Worm (Caenorhabditis elegans) whole organism, L2 larva: Measurements from ENCODE around the gene C13G5.2.

Experiments
- C34F6.9 ChIP-seq: fragments of 150-350 bp; optimal IDR thresholded peaks from 2 replicates; lab custom pipeline; 2014; ENCODE audit warnings: missing biosample characterization, missing genetic modification characterization
- F13H6.1 ChIP-seq: sonication (generic microtip); optimal IDR thresholded peaks from 2 replicates; lab custom pipeline; 2016; ENCODE audit warnings: missing genetic modification characterization, missing compliant biosample characterization
- R02D3.7 ChIP-seq: fragments of 150-350 bp; optimal IDR thresholded peaks from 2 replicates; lab custom pipeline; 2014; ENCODE audit warnings: missing biosample characterization, missing genetic modification characterization
- Y55F3AM.14 ChIP-seq: fragments of 200-800 bp; sonication (Bioruptor generic); optimal IDR thresholded peaks from 2 replicates; lab custom pipeline; 2018; ENCODE audit warnings: mild to moderate bottlenecking, missing genetic modification characterization, missing compliant biosample characterization
- ZK546.5 ChIP-seq: sonication (generic microtip); optimal IDR thresholded peaks from 2 replicates; lab custom pipeline; 2017; ENCODE audit warnings: missing biosample characterization, missing genetic modification characterization
- alr-1 ChIP-seq: fragments of 150-350 bp; optimal IDR thresholded peaks from 2 replicates; lab custom pipeline; 2014; ENCODE audit warnings: missing biosample characterization, missing genetic modification characterization
- aly-2 ChIP-seq: fragments of 150-350 bp; optimal IDR thresholded peaks from 2 replicates; lab custom pipeline; 2014; ENCODE audit warnings: missing biosample characterization, missing genetic modification characterization
- ama-1 ChIP-seq: fragments of 150-350 bp; optimal IDR thresholded peaks from 2 replicates; lab custom pipeline; 2018; ENCODE audit warnings: inconsistent platforms
- ceh-82 ChIP-seq: fragments of 150-350 bp; optimal IDR thresholded peaks from 2 replicates; lab custom pipeline; 2014; ENCODE audit warnings: missing biosample characterization, missing genetic modification characterization
- crh-2 ChIP-seq: sonication (generic microtip); optimal IDR thresholded peaks from 2 replicates; lab custom pipeline; 2017; ENCODE audit warnings: missing biosample characterization, missing genetic modification characterization
- dmd-4 ChIP-seq: sonication (generic microtip); optimal IDR thresholded peaks from 2 replicates; lab custom pipeline; 2017; ENCODE audit warnings: missing biosample characterization, missing genetic modification characterization
- egl-27 ChIP-seq: sonication (generic microtip); optimal IDR thresholded peaks from 3 replicates; lab custom pipeline; 2017; ENCODE audit warnings: missing biosample characterization, missing genetic modification reagents, missing genetic modification characterization
- elt-1 ChIP-seq: fragments of 150-350 bp; optimal IDR thresholded peaks from 2 replicates; lab custom pipeline; 2014; ENCODE audit warnings: missing biosample characterization, missing genetic modification characterization
- elt-3 ChIP-seq: sonication (generic microtip); optimal IDR thresholded peaks from 2 replicates; lab custom pipeline; 2017; ENCODE audit warnings: missing biosample characterization, missing genetic modification characterization
- fos-1 ChIP-seq: fragments of 150-350 bp; optimal IDR thresholded peaks from 2 replicates; lab custom pipeline; 2014; ENCODE audit warnings: missing biosample characterization, missing genetic modification characterization
- gmeb-1 ChIP-seq: fragments of 150-350 bp; optimal IDR thresholded peaks from 2 replicates; lab custom pipeline; 2014; ENCODE audit warnings: missing biosample characterization, missing genetic modification characterization
- lin-11 ChIP-seq: fragments of 150-350 bp; sonication (generic microtip); optimal IDR thresholded peaks from 2 replicates; lab custom pipeline; 2014; ENCODE audit warnings: missing biosample characterization, missing genetic modification characterization, inconsistent platforms, mixed read lengths
- lin-13 ChIP-seq: fragments of 150-350 bp; optimal IDR thresholded peaks from 2 replicates; lab custom pipeline; 2014; ENCODE audit warnings: missing biosample characterization, missing genetic modification reagents, missing genetic modification characterization
- lsy-2 ChIP-seq, 2 experiments: fragments of 150-350 bp in 1 of 2; sonication (generic microtip) in 1 of 2; optimal IDR thresholded peaks; 2 replicates each; lab custom pipeline; 2014 to 2017; ENCODE audit warnings: missing biosample characterization in 2 of 2, missing genetic modification characterization in 2 of 2
- mbf-1 ChIP-seq: sonication (generic microtip); optimal IDR thresholded peaks from 2 replicates; lab custom pipeline; 2017; ENCODE audit warnings: missing biosample characterization, missing genetic modification characterization
- nhr-11 ChIP-seq: fragments of 150-350 bp; optimal IDR thresholded peaks from 2 replicates; lab custom pipeline; 2014; ENCODE audit warnings: missing biosample characterization, missing genetic modification characterization
- nhr-129 ChIP-seq: fragments of 150-350 bp; optimal IDR thresholded peaks from 2 replicates; lab custom pipeline; 2014; ENCODE audit warnings: missing biosample characterization, missing genetic modification characterization
- nhr-21 ChIP-seq: fragments of 150-350 bp; optimal IDR thresholded peaks from 2 replicates; lab custom pipeline; 2014; ENCODE audit warnings: missing biosample characterization, missing genetic modification characterization
- nhr-23 ChIP-seq: fragments of 150-350 bp; optimal IDR thresholded peaks from 2 replicates; lab custom pipeline; 2014; ENCODE audit warnings: missing biosample characterization, missing genetic modification reagents, missing genetic modification characterization
- nhr-237 ChIP-seq: fragments of 150-350 bp; optimal IDR thresholded peaks from 2 replicates; lab custom pipeline; 2014; ENCODE audit warnings: missing biosample characterization, missing genetic modification characterization
- nhr-25 ChIP-seq: fragments of 150-350 bp; sonication (generic microtip); optimal IDR thresholded peaks from 3 replicates; lab custom pipeline; 2014; ENCODE audit warnings: missing biosample characterization, missing genetic modification characterization
- nhr-6 ChIP-seq: fragments of 150-350 bp; optimal IDR thresholded peaks from 2 replicates; lab custom pipeline; 2014; ENCODE audit warnings: missing biosample characterization, missing genetic modification characterization
- nhr-77 ChIP-seq: fragments of 150-350 bp; optimal IDR thresholded peaks from 2 replicates; lab custom pipeline; 2014; ENCODE audit warnings: missing biosample characterization, missing genetic modification characterization
- peb-1 ChIP-seq: fragments of 150-350 bp; optimal IDR thresholded peaks from 2 replicates; lab custom pipeline; 2014; ENCODE audit warnings: missing biosample characterization, missing genetic modification characterization
- sem-4 ChIP-seq: fragments of 150-350 bp; optimal IDR thresholded peaks from 2 replicates; lab custom pipeline; 2014; ENCODE audit warnings: missing biosample characterization, missing genetic modification reagents, missing genetic modification characterization
- skn-1 ChIP-seq: sonication (generic microtip); optimal IDR thresholded peaks from 2 replicates; lab custom pipeline; 2017; ENCODE audit warnings: missing biosample characterization, missing genetic modification characterization
- sma-3 ChIP-seq: sonication (generic microtip); optimal IDR thresholded peaks from 2 replicates; lab custom pipeline; 2016; ENCODE audit warnings: missing genetic modification reagents, missing genetic modification characterization, missing compliant biosample characterization
- sma-9 ChIP-seq, 2 experiments: fragments of 150-350 bp in 1 of 2; sonication (generic microtip) in 1 of 2; optimal IDR thresholded peaks; 2 replicates each; lab custom pipeline; 2014 to 2016; ENCODE audit warnings: missing genetic modification characterization in 2 of 2, mild to moderate bottlenecking in 1 of 2, missing biosample characterization in 1 of 2, missing compliant biosample characterization in 1 of 2, missing genetic modification reagents in 1 of 2, moderate library complexity in 1 of 2
- snpc-4 ChIP-seq: fragments of 150-350 bp; optimal IDR thresholded peaks from 2 replicates; lab custom pipeline; 2014; ENCODE audit warnings: missing biosample characterization, missing genetic modification characterization
- unc-39 ChIP-seq: fragments of 150-350 bp; optimal IDR thresholded peaks from 2 replicates; lab custom pipeline; 2014; ENCODE audit warnings: missing biosample characterization, missing genetic modification characterization
- unc-55 ChIP-seq: fragments of 150-350 bp; sonication (generic microtip); optimal IDR thresholded peaks from 3 replicates; lab custom pipeline; 2014; ENCODE audit warnings: missing biosample characterization, missing genetic modification reagents, missing genetic modification characterization
- unc-62 ChIP-seq: fragments of 150-350 bp; optimal IDR thresholded peaks from 2 replicates; lab custom pipeline; 2014; ENCODE audit warnings: missing biosample characterization, missing genetic modification reagents, missing genetic modification characterization
- zag-1 ChIP-seq: fragments of 150-350 bp; optimal IDR thresholded peaks from 2 replicates; lab custom pipeline; 2014; ENCODE audit warnings: missing biosample characterization, missing genetic modification characterization
- ztf-11 ChIP-seq: sonication (generic microtip); optimal IDR thresholded peaks from 2 replicates; lab custom pipeline; 2017; ENCODE audit warnings: missing biosample characterization, missing genetic modification characterization
- ztf-4 ChIP-seq: fragments of 150-350 bp; optimal IDR thresholded peaks from 2 replicates; lab custom pipeline; 2014; ENCODE audit warnings: missing biosample characterization, missing genetic modification characterization

Gene C13G5.2

DNA sequence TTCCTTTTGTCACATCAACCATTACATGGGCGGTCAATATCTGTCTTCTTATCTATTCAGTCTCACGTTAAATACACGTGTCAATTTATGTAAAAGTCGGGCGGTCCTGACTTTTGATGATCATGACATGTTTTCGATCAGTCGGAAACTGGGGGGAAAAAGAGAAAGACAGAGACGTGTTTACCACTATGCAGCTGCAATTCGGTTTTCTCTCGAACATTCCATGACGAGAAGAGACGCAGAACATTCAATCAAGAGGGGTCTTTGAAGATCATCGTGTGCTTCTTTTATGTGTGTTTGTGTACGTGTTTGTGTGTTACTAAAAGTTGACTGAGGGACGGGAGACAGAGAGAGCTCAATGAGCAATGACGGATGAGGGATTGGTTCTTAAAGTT lies 40.1 kb upstream of the C13G5.2 start (continued):
- TF ChIP-seq unc-39 (tag; lab: Kevin White, UChicago) (no peak), mbf-1 (no peak), nhr-237 (tag; lab: Kevin White, UChicago) (no peak), aly-2 (tag; lab: Kevin White, UChicago) (no peak), sma-9 (GFP tag; optimal IDR thresholded peaks at IDR 0.05; lab: Kevin White, UChicago) (peak; percentile 95), sma-9 (tag; optimal IDR thresholded peaks at IDR 0.05; lab: Kevin White, UChicago) (no peak), ztf-4 (tag; lab: Kevin White, UChicago) (peak; percentile 93)

DNA sequence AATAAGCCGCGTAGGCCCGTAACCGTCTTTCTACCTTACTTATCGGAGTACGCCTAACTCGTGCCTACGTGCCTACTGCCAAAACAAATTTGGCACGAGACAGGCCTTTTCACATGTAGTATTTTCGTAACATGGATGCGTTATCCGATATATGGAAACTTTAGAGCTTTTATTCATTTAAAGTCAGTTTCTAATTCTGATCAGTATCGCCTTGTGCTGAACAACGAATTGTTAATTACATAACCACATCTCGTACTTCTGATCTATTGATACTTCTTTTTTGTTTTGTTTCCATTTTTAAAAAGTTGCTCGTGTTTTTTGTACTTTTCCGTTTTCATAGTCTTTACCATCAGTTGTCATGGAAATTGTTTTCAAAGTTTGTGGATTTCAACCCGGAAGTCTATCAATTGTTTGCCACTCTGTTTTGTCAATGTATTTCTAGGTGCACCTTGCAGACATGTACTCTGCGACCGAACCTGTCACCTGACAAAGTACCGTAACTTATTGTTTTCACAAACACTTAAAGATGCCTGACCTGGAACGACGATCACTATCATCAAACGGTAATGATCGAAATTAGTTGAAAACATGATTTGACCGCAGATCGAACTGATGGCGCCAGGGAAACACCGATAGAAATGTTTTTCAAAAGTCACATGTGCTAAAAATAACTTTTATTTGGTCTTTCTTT lies 39.6 kb upstream of the C13G5.2 start:
- TF ChIP-seq ztf-4 (tag; lab: Kevin White, UChicago) = no peak
- no peak for TF ChIP-seq elt-3 (tag; lab: Kevin White, UChicago)
- no peak for TF ChIP-seq nhr-25 (tag; lab: Kevin White, UChicago)
- TF ChIP-seq nhr-77 (tag; lab: Kevin White, UChicago) = no peak
- TF ChIP-seq snpc-4 = no peak
- no peak for TF ChIP-seq lin-11 (tag; lab: Kevin White, UChicago)
- no peak for TF ChIP-seq dmd-4 (tag; lab: Kevin White, UChicago)
- no peak for TF ChIP-seq egl-27
- TF ChIP-seq ceh-82 (tag; lab: Kevin White, UChicago) = no peak
- no peak for TF ChIP-seq peb-1 (tag; lab: Kevin White, UChicago)
- TF ChIP-seq sma-9 (GFP tag; optimal IDR thresholded peaks at IDR 0.05; lab: Kevin White, UChicago) = no peak
- no peak for TF ChIP-seq sma-9 (tag; optimal IDR thresholded peaks at IDR 0.05; lab: Kevin White, UChicago)
- TF ChIP-seq, all 48 proteins: peak for 0

DNA sequence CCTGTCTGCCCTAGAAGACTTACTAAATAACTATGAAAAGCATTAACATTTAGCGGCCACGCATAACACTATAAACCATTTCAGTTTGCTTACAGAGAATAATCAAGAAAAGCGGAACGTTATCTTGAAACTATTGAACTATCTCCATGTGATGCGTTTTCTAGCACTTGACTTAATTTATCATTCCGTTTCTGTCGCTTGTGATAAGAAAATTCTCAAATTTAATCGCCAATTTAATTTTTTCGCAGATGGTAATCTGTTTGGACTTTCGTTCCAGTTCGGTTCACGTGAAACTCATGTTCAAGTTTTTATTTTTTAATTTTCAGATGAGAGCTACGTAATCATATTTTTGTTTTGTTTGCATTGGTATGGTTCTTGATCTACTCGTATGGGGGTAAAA lies 38.7 kb upstream of the C13G5.2 start:
- TF ChIP-seq elt-3 (tag; lab: Kevin White, UChicago) (no peak), ZK546.5 (tag; lab: Kevin White, UChicago) (no peak), crh-2 (tag; lab: Kevin White, UChicago) (peak; percentile 68), unc-62 (GFP tag; lab: Kevin White, UChicago) (no peak), F13H6.1 (tag; lab: Kevin White, UChicago) (peak; percentile 53), R02D3.7 (no peak), lin-13 (no peak), nhr-77 (tag; lab: Kevin White, UChicago) (no peak), unc-39 (tag; lab: Kevin White, UChicago) (no peak), nhr-11 (no peak), skn-1 (tag; lab: Kevin White, UChicago) (peak; percentile 60), ama-1 (lab: Kevin White, UChicago) (no peak), egl-27 (no peak), Y55F3AM.14 (no peak), unc-55 (GFP tag; lab: Kevin White, UChicago) (no peak), lsy-2 (tag; optimal IDR thresholded peaks at IDR 0.05; lab: Kevin White, UChicago) (peak in 1 of 2 experiments; percentile 8), sma-3 (GFP tag; lab: Kevin White, UChicago) (peak; percentile 55), sem-4 (tag; lab: Kevin White, UChicago) (no peak), nhr-6 (tag; lab: Kevin White, UChicago) (no peak), lin-11 (tag; lab: Kevin White, UChicago) (no peak), mbf-1 (no peak), nhr-23 (no peak), C34F6.9 (no peak), nhr-129 (tag; lab: Kevin White, UChicago) (no peak), ztf-11 (tag; lab: Kevin White, UChicago) (no peak), zag-1 (tag; lab: Kevin White, UChicago) (no peak), peb-1 (tag; lab: Kevin White, UChicago) (no peak), fos-1 (tag; lab: Kevin White, UChicago) (peak; percentile 76), sma-9 (GFP tag; optimal IDR thresholded peaks at IDR 0.05; lab: Kevin White, UChicago) (peak; percentile 90), sma-9 (tag; optimal IDR thresholded peaks at IDR 0.05; lab: Kevin White, UChicago) (no peak), dmd-4 (tag; lab: Kevin White, UChicago) (no peak), nhr-25 (tag; lab: Kevin White, UChicago) (no peak), gmeb-1 (peak; percentile 55), aly-2 (tag; lab: Kevin White, UChicago) (no peak), alr-1 (tag; lab: Kevin White, UChicago) (no peak), ceh-82 (tag; lab: Kevin White, UChicago) (no peak), elt-1 (tag; lab: Kevin White, UChicago) (no peak), nhr-21 (tag; lab: Kevin White, UChicago) (no peak)
